Fruit fly (Drosophila melanogaster): ENCODE results near the gene CG6865.
A peak's percentile ranks its signal among the peaks of the same experiment; 100 is the strongest.

CG6865 gene

DNA sequence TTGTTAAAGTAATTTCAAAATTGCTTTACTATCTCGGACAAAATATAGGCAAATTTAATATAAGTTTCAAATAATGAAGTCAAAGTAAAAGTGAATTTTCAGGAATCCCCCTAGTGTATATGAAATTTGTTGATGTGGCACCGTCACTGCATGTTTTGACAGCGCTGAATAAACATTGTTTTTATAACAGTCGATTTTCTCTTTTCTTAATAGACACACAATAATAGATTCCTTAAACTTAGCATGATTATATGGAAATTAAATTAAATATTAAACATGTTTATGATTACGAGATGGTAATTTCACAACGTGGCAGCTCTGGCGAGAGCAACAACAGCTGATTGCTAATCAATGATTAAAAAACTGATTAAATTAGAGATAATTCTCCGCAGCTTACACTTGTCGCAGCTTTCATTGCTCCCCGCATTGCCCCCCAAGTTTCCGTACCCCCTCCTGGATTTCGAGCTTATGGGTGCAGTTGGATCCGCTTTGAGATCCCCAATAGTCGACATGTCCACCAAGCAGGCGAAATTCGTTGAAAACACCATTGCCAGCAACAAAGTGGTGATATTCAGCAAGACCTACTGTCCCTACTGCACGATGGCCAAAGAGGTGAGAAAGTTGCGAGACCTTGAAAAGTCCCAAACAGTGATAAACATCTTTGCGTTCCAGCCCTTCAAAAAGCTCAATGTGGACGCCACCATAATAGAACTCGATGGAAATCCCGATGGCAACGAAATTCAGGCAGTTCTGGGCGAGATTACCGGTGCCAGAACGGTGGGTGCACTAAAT is 5.8 kb downstream of the CG6865 start, which contains the start of gene Grx1 (continued):
- TF ChIP-seq CG8388 (GFP tag; optimal IDR thresholded peaks at IDR 0.05): peak; percentile 29
- no peak for TF ChIP-seq dysf (GFP tag; IDR thresholded peaks at IDR 0.05)
- peak; percentile 14 for TF ChIP-seq jing (GFP tag; optimal IDR thresholded peaks at IDR 0.05)
- TF ChIP-seq fd64A (GFP tag; optimal IDR thresholded peaks at IDR 0.05): peak; percentile 7
- peak; percentile 51 for TF ChIP-seq CG10979 (tag; optimal IDR thresholded peaks at IDR 0.05)
- TF ChIP-seq CG7987 (GFP tag; optimal IDR thresholded peaks at IDR 0.05): no peak
- peak; percentile 53 for TF ChIP-seq CG13775 (GFP tag; optimal IDR thresholded peaks at IDR 0.05)
- no peak for TF ChIP-seq nerfin-1 (tag; optimal IDR thresholded peaks at IDR 0.05)
- TF ChIP-seq Oaz (GFP tag; IDR thresholded peaks at IDR 0.05): no peak
- TF ChIP-seq sima (GFP tag; optimal IDR thresholded peaks at IDR 0.05): no peak
- peak; percentile 54 for TF ChIP-seq CG18476 (GFP tag; optimal IDR thresholded peaks at IDR 0.05)
- TF ChIP-seq gsb-n (tag; optimal IDR thresholded peaks at IDR 0.05): peak; percentile 54
- peak; percentile 48 for TF ChIP-seq CG9817 (tag; optimal IDR thresholded peaks at IDR 0.05)
- peak; percentile 26; the same call in 1 of the 3 replicates for TF ChIP-seq tgo (GFP tag; IDR thresholded peaks at IDR 0.05)
- peak; percentile 29 for TF ChIP-seq CG15696 (tag; optimal IDR thresholded peaks at IDR 0.05)
- TF ChIP-seq twi (tag; optimal IDR thresholded peaks at IDR 0.05): peak; percentile 49
- no peak for TF ChIP-seq Dref (GFP tag; IDR thresholded peaks at IDR 0.05)
- peak; percentile 24; the same call in 1 of the 3 replicates for TF ChIP-seq CG14050 (GFP tag; IDR thresholded peaks at IDR 0.05)
- peak; percentile 38 for TF ChIP-seq CG18619 (GFP tag; optimal IDR thresholded peaks at IDR 0.05)
- TF ChIP-seq Gsc (GFP tag; IDR thresholded peaks at IDR 0.05): no peak
- no peak for TF ChIP-seq Fer2 (tag; optimal IDR thresholded peaks at IDR 0.05)
- TF ChIP-seq row (GFP tag; IDR thresholded peaks at IDR 0.05): peak; percentile 73
- peak; percentile 68 for TF ChIP-seq Xbp1 (GFP tag; optimal IDR thresholded peaks at IDR 0.05)
- no peak for TF ChIP-seq luna (GFP tag; optimal IDR thresholded peaks at IDR 0.05)
- peak; percentile 36 for TF ChIP-seq corto (GFP tag; optimal IDR thresholded peaks at IDR 0.05)
- no peak for TF ChIP-seq bowl (GFP tag; IDR thresholded peaks at IDR 0.05)
- peak; percentile 66 for TF ChIP-seq CG2116 (GFP tag; optimal IDR thresholded peaks at IDR 0.05)
- TF ChIP-seq CG32772 (GFP tag; IDR thresholded peaks at IDR 0.05): no peak
- TF ChIP-seq Hr78 (GFP tag; optimal IDR thresholded peaks at IDR 0.05): no peak
- peak; percentile 59 for TF ChIP-seq tin (GFP tag; optimal IDR thresholded peaks at IDR 0.05)
- TF ChIP-seq HLH54F (GFP tag; optimal IDR thresholded peaks at IDR 0.05): peak; percentile 38
- peak; percentile 97 for TF ChIP-seq wek (GFP tag; optimal IDR thresholded peaks at IDR 0.05)
- no peak for TF ChIP-seq CG8478 (optimal IDR thresholded peaks at IDR 0.05)
- TF ChIP-seq danr (GFP tag; IDR thresholded peaks at IDR 0.05): no peak
- no peak for TF ChIP-seq B-H1 (GFP tag; IDR thresholded peaks at IDR 0.05)
- no peak for TF ChIP-seq CG6791 (GFP tag; IDR thresholded peaks at IDR 0.05; ENCODE audit: partially characterized antibody)
- TF ChIP-seq Dbx (GFP tag; IDR thresholded peaks at IDR 0.05): 0 out of 3 replicates have a peak, but pooled peaks have one; percentile 41
- peak; percentile 52 for TF ChIP-seq Ptx1 (GFP tag; IDR thresholded peaks at IDR 0.05)
- no peak for TF ChIP-seq Dad (GFP tag; optimal IDR thresholded peaks at IDR 0.05)
- TF ChIP-seq stc (GFP tag; IDR thresholded peaks at IDR 0.05): no peak; the same call in 1 of the 2 replicates
- no peak for TF ChIP-seq amos (GFP tag; IDR thresholded peaks at IDR 0.05; ENCODE audit: partially characterized antibody)
- TF ChIP-seq sqz (GFP tag; optimal IDR thresholded peaks at IDR 0.05): peak; percentile 29
- peak; percentile 76 for TF ChIP-seq CG30403 (GFP tag; optimal IDR thresholded peaks at IDR 0.05)
- no peak for TF ChIP-seq D19B (GFP tag; optimal IDR thresholded peaks at IDR 0.05)
- TF ChIP-seq tna (GFP tag; IDR thresholded peaks at IDR 0.05; ENCODE audit: partially characterized antibody): no peak
- TF ChIP-seq Lpt (GFP tag; optimal IDR thresholded peaks at IDR 0.05): no peak
- TF ChIP-seq so (GFP tag; IDR thresholded peaks at IDR 0.05): no peak
- no peak for TF ChIP-seq CG14014 (GFP tag; IDR thresholded peaks at IDR 0.05)
- TF ChIP-seq CG1602 (GFP tag; optimal IDR thresholded peaks at IDR 0.05): peak; percentile 47
- TF ChIP-seq toy (GFP tag; IDR thresholded peaks at IDR 0.05): no peak
